Fruit fly (Drosophila melanogaster) whole organism, embryonic: ENCODE results near the gene ds.

Experiments used
- Abd-B ChIP-seq: fragments of 200-800 bp; sonication (Bioruptor generic); optimal IDR thresholded peaks from 2 replicates; lab custom pipeline; 2018; ENCODE audit warnings: missing biosample characterization, mild to moderate bottlenecking, missing genetic modification characterization, moderate library complexity
- CG15479 ChIP-seq: fragments of 200-800 bp; sonication (Bioruptor generic); optimal IDR thresholded peaks from 3 replicates; lab custom pipeline; 2019; ENCODE audit warnings: missing biosample characterization, mild to moderate bottlenecking, missing genetic modification characterization, moderate library complexity
- CG2875 ChIP-seq: fragments of 200-800 bp; sonication (Bioruptor generic); optimal IDR thresholded peaks from 2 replicates; lab custom pipeline; 2017; ENCODE audit warnings: missing biosample characterization, mild to moderate bottlenecking, missing genetic modification characterization, missing genetic modification reagents
- CG8281 ChIP-seq: fragments of 200-800 bp; sonication (Bioruptor generic); optimal IDR thresholded peaks from 2 replicates; lab custom pipeline; 2018; ENCODE audit warnings: missing biosample characterization, mild to moderate bottlenecking, missing genetic modification characterization, moderate library complexity
- CG9609 ChIP-seq: fragments of 200-800 bp; sonication (Bioruptor generic); optimal IDR thresholded peaks from 3 replicates; lab custom pipeline; 2016; ENCODE audit warnings: missing biosample characterization, missing genetic modification characterization
- E2f2 ChIP-seq: fragments of 200-800 bp; sonication (Bioruptor generic); IDR thresholded peaks from 2 replicates; pipeline ENCODE4 v1.3.6; 2022; ENCODE audit warnings: missing biosample characterization, missing genetic modification characterization
- Hand ChIP-seq: fragments of 200-800 bp; sonication (Bioruptor generic); optimal IDR thresholded peaks from 2 replicates; lab custom pipeline; 2017; ENCODE audit warnings: mild to moderate bottlenecking, missing biosample characterization, missing genetic modification reagents, missing genetic modification characterization
- Nf-YB ChIP-seq: fragments of 200-800 bp; sonication (Bioruptor generic); optimal IDR thresholded peaks from 3 replicates; lab custom pipeline; 2019; ENCODE audit warnings: missing biosample characterization, mild to moderate bottlenecking, missing genetic modification characterization, moderate library complexity
- ase ChIP-seq: fragments of 200-800 bp; sonication (Bioruptor generic); IDR thresholded peaks from 3 replicates; pipeline ENCODE4 v1.3.6; 2022; ENCODE audit warnings: missing biosample characterization, missing genetic modification characterization
- esg ChIP-seq: fragments of 200-800 bp; sonication (Bioruptor generic); conservative IDR thresholded peaks from 2 replicates; pipeline ENCODE4 v1.3.6; 2022; ENCODE audit warnings: missing biosample characterization, missing genetic modification characterization
- jing ChIP-seq: fragments of 200-800 bp; sonication (Bioruptor generic); optimal IDR thresholded peaks from 2 replicates; lab custom pipeline; 2018; ENCODE audit warnings: missing biosample characterization, mild to moderate bottlenecking, missing genetic modification characterization
- p53 ChIP-seq: fragments of 200-800 bp; sonication (Bioruptor generic); optimal IDR thresholded peaks from 2 replicates; lab custom pipeline; 2016; ENCODE audit warnings: missing biosample characterization, missing genetic modification characterization
- sens ChIP-seq: fragments of 200-800 bp; sonication (Bioruptor generic); peaks from one replicate; lab custom pipeline; 2016; ENCODE audit warnings: missing biosample characterization, missing genetic modification characterization
- stc ChIP-seq: fragments of 200-800 bp; sonication (Bioruptor generic); IDR thresholded peaks from 2 replicates; pipeline ENCODE4 v1.3.6; 2022; ENCODE audit warnings: missing biosample characterization, missing genetic modification characterization

dm6 chr2L:601848-602247, 112.9 kb downstream of the ds start:
- no peak for TF ChIP-seq stc (GFP tag; lab: Robert Waterston, UW)
- no peak for TF ChIP-seq CG2875 (GFP tag; lab: Kevin White, UChicago)
- no peak for TF ChIP-seq p53
- TF ChIP-seq CG15479 (GFP tag; lab: Kevin White, UChicago): no peak
- TF ChIP-seq Hand (GFP tag; lab: Kevin White, UChicago): no peak
- TF ChIP-seq sens: no peak
- TF ChIP-seq Abd-B: no peak
- TF ChIP-seq CG9609 (GFP tag; lab: Kevin White, UChicago): no peak
- TF ChIP-seq E2f2 (GFP tag; lab: Robert Waterston, UW): no peak
- TF ChIP-seq Nf-YB (GFP tag; lab: Kevin White, UChicago): no peak
- no peak for TF ChIP-seq ase (GFP tag; lab: Robert Waterston, UW)
- no peak for TF ChIP-seq CG8281 (tag; lab: Kevin White, UChicago)
- TF ChIP-seq esg (GFP tag; lab: Robert Waterston, UW): no peak
- no peak for TF ChIP-seq jing
